Worm (Caenorhabditis elegans) whole organism, L3 larva: ENCODE data around the gene csn-4.

Experiments used
- R02D3.7 ChIP-seq: fragments of 150-350 bp; optimal IDR thresholded peaks from 2 replicates; lab custom pipeline; 2014; ENCODE audit warnings: missing biosample characterization, missing genetic modification characterization
- ceh-28 ChIP-seq: fragments of 150-350 bp; optimal IDR thresholded peaks from 2 replicates; lab custom pipeline; 2014; ENCODE audit warnings: missing biosample characterization, missing genetic modification reagents, missing genetic modification characterization
- ceh-82 ChIP-seq: fragments of 150-350 bp; optimal IDR thresholded peaks from 2 replicates; lab custom pipeline; 2014; ENCODE audit warnings: missing biosample characterization, missing genetic modification characterization
- ceh-9 ChIP-seq: sonication (generic microtip); optimal IDR thresholded peaks from 2 replicates; lab custom pipeline; 2018; ENCODE audit warnings: missing biosample characterization, missing genetic modification characterization
- egl-27 ChIP-seq: sonication (generic microtip); optimal IDR thresholded peaks from 4 replicates; lab custom pipeline; 2017; ENCODE audit warnings: missing biosample characterization, missing genetic modification reagents, missing genetic modification characterization
- elt-1 ChIP-seq: fragments of 150-350 bp; optimal IDR thresholded peaks from 2 replicates; lab custom pipeline; 2014; ENCODE audit warnings: missing biosample characterization, missing genetic modification characterization
- elt-2 ChIP-seq: sonication (generic microtip); optimal IDR thresholded peaks from 2 replicates; lab custom pipeline; 2016; ENCODE audit warnings: missing genetic modification reagents, mild to moderate bottlenecking, missing genetic modification characterization, missing compliant biosample characterization
- elt-3 ChIP-seq, 3 experiments: fragments of 150-350 bp in 1 of 3; sonication (generic microtip) in 2 of 3; optimal IDR thresholded peaks; 2 replicates in 2 of 3; 4 replicates in 1 of 3; lab custom pipeline; 2014 to 2017; ENCODE audit warnings: missing biosample characterization in 3 of 3, missing genetic modification characterization in 3 of 3
- eor-1 ChIP-seq, 2 experiments: fragments of 150-350 bp; optimal IDR thresholded peaks; 2 replicates each; lab custom pipeline; 2014 to 2018; ENCODE audit warnings: missing biosample characterization in 2 of 2, missing genetic modification characterization in 2 of 2
- fkh-10 ChIP-seq: sonication (generic microtip); optimal IDR thresholded peaks from 2 replicates; lab custom pipeline; 2017; ENCODE audit warnings: missing biosample characterization, missing genetic modification reagents, missing genetic modification characterization
- fkh-2 ChIP-seq: fragments of 150-350 bp; optimal IDR thresholded peaks from 2 replicates; lab custom pipeline; 2014; ENCODE audit warnings: missing biosample characterization, missing genetic modification reagents, missing genetic modification characterization
- fos-1 ChIP-seq: fragments of 150-350 bp; optimal IDR thresholded peaks from 2 replicates; lab custom pipeline; 2014; ENCODE audit warnings: missing biosample characterization, missing genetic modification characterization
- jun-1 ChIP-seq: fragments of 150-350 bp; optimal IDR thresholded peaks from 2 replicates; lab custom pipeline; 2014; ENCODE audit warnings: missing biosample characterization, missing genetic modification reagents, missing genetic modification characterization
- lin-39 ChIP-seq: fragments of 150-350 bp; optimal IDR thresholded peaks from 2 replicates; lab custom pipeline; 2018; ENCODE audit warnings: missing biosample characterization, missing genetic modification reagents, missing genetic modification characterization
- lsy-12 ChIP-seq: sonication (generic microtip); optimal IDR thresholded peaks from 2 replicates; lab custom pipeline; 2016; ENCODE audit warnings: mild to moderate bottlenecking, missing genetic modification characterization, missing compliant biosample characterization
- mdl-1 ChIP-seq: fragments of 150-350 bp; optimal IDR thresholded peaks from 2 replicates; lab custom pipeline; 2014; ENCODE audit warnings: missing biosample characterization, missing genetic modification characterization
- mml-1 ChIP-seq: fragments of 150-350 bp; sonication (generic microtip); optimal IDR thresholded peaks from 3 replicates; lab custom pipeline; 2014; ENCODE audit warnings: missing biosample characterization, missing genetic modification characterization
- nhr-11 ChIP-seq: fragments of 150-350 bp; optimal IDR thresholded peaks from 2 replicates; lab custom pipeline; 2014; ENCODE audit warnings: missing biosample characterization, missing genetic modification characterization
- nhr-12 ChIP-seq: fragments of 150-350 bp; optimal IDR thresholded peaks from 2 replicates; lab custom pipeline; 2014; ENCODE audit warnings: missing biosample characterization, missing genetic modification characterization
- nhr-23 ChIP-seq: fragments of 150-350 bp; optimal IDR thresholded peaks from 2 replicates; lab custom pipeline; 2014; ENCODE audit warnings: missing biosample characterization, missing genetic modification reagents, missing genetic modification characterization
- nhr-237 ChIP-seq: fragments of 150-350 bp; optimal IDR thresholded peaks from 2 replicates; lab custom pipeline; 2014; ENCODE audit warnings: missing biosample characterization, missing genetic modification characterization
- nhr-25 ChIP-seq: sonication (generic microtip); optimal IDR thresholded peaks from 2 replicates; lab custom pipeline; 2017; ENCODE audit warnings: missing biosample characterization, missing genetic modification characterization
- nhr-43 ChIP-seq: sonication (generic microtip); optimal IDR thresholded peaks from 2 replicates; lab custom pipeline; 2016; ENCODE audit warnings: mild to moderate bottlenecking, missing genetic modification characterization, missing compliant biosample characterization; ENCODE audit not compliant: poor library complexity, severe bottlenecking
- nhr-76 ChIP-seq: fragments of 150-350 bp; sonication (generic microtip); optimal IDR thresholded peaks from 5 replicates; lab custom pipeline; 2014; ENCODE audit warnings: missing biosample characterization, missing genetic modification characterization
- nhr-77 ChIP-seq: fragments of 150-350 bp; optimal IDR thresholded peaks from 2 replicates; lab custom pipeline; 2014; ENCODE audit warnings: missing biosample characterization, missing genetic modification characterization
- pha-4 ChIP-seq: fragments of 150-350 bp; optimal IDR thresholded peaks from 2 replicates; lab custom pipeline; 2014; ENCODE audit warnings: missing biosample characterization, missing genetic modification reagents, missing genetic modification characterization
- skn-1 ChIP-seq: fragments of 150-350 bp; optimal IDR thresholded peaks from 2 replicates; lab custom pipeline; 2014; ENCODE audit warnings: missing biosample characterization, missing genetic modification characterization
- snpc-4 ChIP-seq: fragments of 150-350 bp; optimal IDR thresholded peaks from 2 replicates; lab custom pipeline; 2014; ENCODE audit warnings: missing biosample characterization, missing genetic modification characterization
- tbx-2 ChIP-seq: sonication (generic microtip); optimal IDR thresholded peaks from 2 replicates; lab custom pipeline; 2016; ENCODE audit warnings: mild to moderate bottlenecking, missing genetic modification characterization, missing compliant biosample characterization
- unc-62 ChIP-seq: fragments of 150-350 bp; sonication (generic microtip); optimal IDR thresholded peaks from 4 replicates; lab custom pipeline; 2014; ENCODE audit warnings: missing biosample characterization, missing genetic modification reagents, missing genetic modification characterization
- ztf-11 ChIP-seq: fragments of 150-350 bp; optimal IDR thresholded peaks from 2 replicates; lab custom pipeline; 2014; ENCODE audit warnings: missing biosample characterization, missing genetic modification characterization
- ztf-4 ChIP-seq: fragments of 150-350 bp; optimal IDR thresholded peaks from 2 replicates; lab custom pipeline; 2014; ENCODE audit warnings: missing biosample characterization, missing genetic modification characterization

csn-4 gene

ce11 chrIV:1086913-1087312 is at the start of gene csn-4:
TSS of gene csn-4 (minus strand) at chrIV:1087013.
- TF ChIP-seq nhr-23 (tag; lab: Kevin White, UChicago): no peak

ce11 chrIV:1127852-1128251 is 41.0 kb upstream of the csn-4 start:
- TF ChIP-seq fkh-10 (no peak), ztf-11 (tag; lab: Kevin White, UChicago) (no peak), R02D3.7 (no peak), ceh-28 (tag; lab: Kevin White, UChicago) (no peak), nhr-12 (tag; lab: Kevin White, UChicago) (no peak), snpc-4 (tag; lab: Kevin White, UChicago) (no peak), tbx-2 (tag; lab: Kevin White, UChicago) (no peak), skn-1 (no peak), mml-1 (tag; lab: Kevin White, UChicago) (no peak), ztf-4 (tag; lab: Kevin White, UChicago) (no peak), nhr-25 (tag; lab: Kevin White, UChicago) (no peak), pha-4 (tag; lab: Kevin White, UChicago) (no peak), elt-1 (tag; lab: Kevin White, UChicago) (no peak), nhr-43 (tag; lab: Kevin White, UChicago) (no peak), ceh-82 (tag; lab: Kevin White, UChicago) (no peak), elt-2 (tag; lab: Kevin White, UChicago) (no peak), unc-62 (GFP tag; lab: Kevin White, UChicago) (no peak), mdl-1 (tag; lab: Kevin White, UChicago) (no peak), nhr-11 (tag; lab: Kevin White, UChicago) (no peak), lin-39 (no peak)

ce11 chrIV:1126490-1126889 is 39.7 kb upstream of the csn-4 start, which contains the start of gene perm-2:
TSS of gene perm-2 (plus strand) at chrIV:1126790.
- TF ChIP-seq mml-1 (tag; lab: Kevin White, UChicago) (no peak), nhr-12 (tag; lab: Kevin White, UChicago) (no peak), ceh-28 (tag; lab: Kevin White, UChicago) (no peak), pha-4 (tag; lab: Kevin White, UChicago) (no peak), jun-1 (tag; lab: Kevin White, UChicago) (no peak)

- TF ChIP-seq nhr-11 (tag; lab: Kevin White, UChicago): no peak
- no peak for TF ChIP-seq nhr-25 (tag; lab: Kevin White, UChicago)
- TF ChIP-seq egl-27 (tag; lab: Kevin White, UChicago): no peak
- no peak for TF ChIP-seq ztf-4 (tag; lab: Kevin White, UChicago)
These were observed 37.9 kb upstream of the csn-4 start, which contains the start of gene perm-4 for ce11 chrIV:1124741-1125140. TSS of gene perm-4 (minus strand) at chrIV:1125107.

- TF ChIP-seq fkh-2 (tag; lab: Kevin White, UChicago): no peak
These were observed 36.5 kb upstream of the csn-4 start for ce11 chrIV:1123357-1123756.

- TF ChIP-seq nhr-77: no peak
- no peak for TF ChIP-seq elt-3 (tag; optimal IDR thresholded peaks at IDR 0.05; lab: Kevin White, UChicago)
- TF ChIP-seq fos-1: no peak
- no peak for TF ChIP-seq lin-39
- TF ChIP-seq nhr-12 (tag; lab: Kevin White, UChicago): no peak
- no peak for TF ChIP-seq skn-1
- TF ChIP-seq ceh-9 (tag; lab: Kevin White, UChicago): no peak
- TF ChIP-seq ztf-4 (tag; lab: Kevin White, UChicago): no peak
- TF ChIP-seq nhr-237 (tag; lab: Kevin White, UChicago): no peak
- TF ChIP-seq nhr-76: no peak
- no peak for TF ChIP-seq eor-1 (tag; optimal IDR thresholded peaks at IDR 0.05; lab: Kevin White, UChicago)
- TF ChIP-seq egl-27 (tag; lab: Kevin White, UChicago): no peak
- no peak for TF ChIP-seq lsy-12 (tag; lab: Kevin White, UChicago)
- TF ChIP-seq, all 47 proteins: peak for 0
These were observed 34.7 kb upstream of the csn-4 start for ce11 chrIV:1121511-1121910.
